Fruit fly (Drosophila melanogaster) whole organism, embryonic: ENCODE measurements around the gene CG14054.

Experiments
- Atf-2 ChIP-seq: fragments of 200-800 bp; sonication (Bioruptor generic); optimal IDR thresholded peaks from 2 replicates; lab custom pipeline; 2016; ENCODE audit warnings: missing biosample characterization, missing genetic modification characterization
- CG10209 ChIP-seq: fragments of 200-800 bp; sonication (Bioruptor generic); optimal IDR thresholded peaks from 3 replicates; lab custom pipeline; 2017; ENCODE audit warnings: missing biosample characterization, mild to moderate bottlenecking, missing genetic modification characterization, missing genetic modification reagents
- CG10431 ChIP-seq: fragments of 200-800 bp; sonication (Bioruptor generic); optimal IDR thresholded peaks from 3 replicates; lab custom pipeline; 2018; ENCODE audit warnings: missing biosample characterization, mild to moderate bottlenecking, missing genetic modification characterization
- CG10462 ChIP-seq: fragments of 200-800 bp; sonication (Bioruptor generic); optimal IDR thresholded peaks from 2 replicates; lab custom pipeline; 2016; ENCODE audit warnings: missing biosample characterization, missing genetic modification characterization
- CG10654 ChIP-seq: fragments of 200-800 bp; sonication (Bioruptor generic); optimal IDR thresholded peaks from 2 replicates; lab custom pipeline; 2016; ENCODE audit warnings: missing biosample characterization, missing genetic modification characterization
- CG10959 ChIP-seq: fragments of 200-800 bp; sonication (Bioruptor generic); IDR thresholded peaks from 2 replicates; pipeline ENCODE4 v1.3.6; 2022; ENCODE audit warnings: missing biosample characterization, missing genetic modification characterization
- CG10979 ChIP-seq: fragments of 200-800 bp; sonication (Bioruptor generic); optimal IDR thresholded peaks from 2 replicates; lab custom pipeline; 2018; ENCODE audit warnings: missing biosample characterization, mild to moderate bottlenecking, missing genetic modification characterization, moderate library complexity
- CG12236 ChIP-seq: fragments of 200-800 bp; sonication (Bioruptor generic); optimal IDR thresholded peaks from 2 replicates; lab custom pipeline; 2016; ENCODE audit warnings: missing biosample characterization, missing genetic modification characterization
- CG12659 ChIP-seq: fragments of 200-800 bp; sonication (Bioruptor generic); optimal IDR thresholded peaks from 3 replicates; lab custom pipeline; 2017; ENCODE audit warnings: mild to moderate bottlenecking, missing biosample characterization, missing genetic modification reagents, missing genetic modification characterization
- CG12769 ChIP-seq: fragments of 200-800 bp; sonication (Bioruptor generic); optimal IDR thresholded peaks from 2 replicates; lab custom pipeline; 2019; ENCODE audit warnings: missing biosample characterization, mild to moderate bottlenecking, missing genetic modification characterization, moderate library complexity
- CG13775 ChIP-seq: fragments of 200-800 bp; sonication (Bioruptor generic); optimal IDR thresholded peaks from 3 replicates; lab custom pipeline; 2017; ENCODE audit warnings: missing biosample characterization, mild to moderate bottlenecking, missing genetic modification characterization
- CG14014 ChIP-seq: fragments of 200-800 bp; sonication (Bioruptor generic); IDR thresholded peaks from 2 replicates; pipeline ENCODE4 v1.3.6; 2022; ENCODE audit warnings: missing biosample characterization, missing genetic modification characterization
- CG17829 ChIP-seq: fragments of 200-800 bp; optimal IDR thresholded peaks from 2 replicates; lab custom pipeline; 2019; ENCODE audit warnings: missing biosample characterization, mild to moderate bottlenecking, missing genetic modification characterization, moderate library complexity
- CG1792 ChIP-seq: fragments of 200-800 bp; sonication (Bioruptor generic); optimal IDR thresholded peaks from 2 replicates; lab custom pipeline; 2016; ENCODE audit warnings: missing biosample characterization, missing genetic modification characterization
- CG18011 ChIP-seq: fragments of 200-800 bp; sonication (Bioruptor generic); optimal IDR thresholded peaks from 2 replicates; lab custom pipeline; 2017; ENCODE audit warnings: missing biosample characterization, missing genetic modification characterization, mild to moderate bottlenecking, moderate library complexity, missing genotype
- CG2129 ChIP-seq: fragments of 200-800 bp; sonication (Bioruptor generic); IDR thresholded peaks from 2 replicates; pipeline ENCODE4 v1.3.6; 2022; ENCODE audit warnings: missing biosample characterization, missing genetic modification characterization; ENCODE audit not compliant: partially characterized antibody
- CG31365 ChIP-seq: fragments of 200-800 bp; sonication (Bioruptor generic); optimal IDR thresholded peaks from 2 replicates; lab custom pipeline; 2018; ENCODE audit warnings: missing biosample characterization, mild to moderate bottlenecking, missing genetic modification characterization
- CG3726 ChIP-seq: fragments of 200-800 bp; sonication (Bioruptor generic); IDR thresholded peaks from 3 replicates; pipeline ENCODE4, ENCODE4 v1.3.6; 2022; ENCODE audit warnings: missing biosample characterization, missing genetic modification characterization
- CG4404 ChIP-seq: fragments of 200-800 bp; sonication (Bioruptor generic); IDR thresholded peaks from 2 replicates; pipeline ENCODE4 v1.3.6; 2022; ENCODE audit warnings: missing biosample characterization, missing genetic modification characterization
- CG4820 ChIP-seq: fragments of 200-800 bp; sonication (Bioruptor generic); optimal IDR thresholded peaks from 3 replicates; lab custom pipeline; 2016; ENCODE audit warnings: missing biosample characterization, missing genetic modification characterization
- CG6689 ChIP-seq: fragments of 200-800 bp; sonication (Bioruptor generic); IDR thresholded peaks from 2 replicates; pipeline ENCODE4 v1.3.6; 2022; ENCODE audit warnings: missing biosample characterization, missing genetic modification characterization
- CG6813 ChIP-seq: fragments of 200-800 bp; sonication (Bioruptor generic); optimal IDR thresholded peaks from 2 replicates; lab custom pipeline; 2017; ENCODE audit warnings: missing biosample characterization, missing genetic modification characterization, mild to moderate bottlenecking, moderate library complexity, missing genetic modification reagents
- CG7839 ChIP-seq: fragments of 200-800 bp; sonication (Bioruptor generic); optimal IDR thresholded peaks from 3 replicates; lab custom pipeline; 2018; ENCODE audit warnings: missing biosample characterization, mild to moderate bottlenecking, missing genetic modification characterization, moderate library complexity
- CG7963 ChIP-seq: fragments of 200-800 bp; sonication (Bioruptor generic); IDR thresholded peaks from 3 replicates; pipeline ENCODE4 v1.3.6; 2022; ENCODE audit warnings: missing biosample characterization, missing genetic modification characterization; ENCODE audit not compliant: partially characterized antibody
- CG8944 ChIP-seq: fragments of 200-800 bp; sonication (Bioruptor generic); optimal IDR thresholded peaks from 3 replicates; lab custom pipeline; 2016; ENCODE audit warnings: missing biosample characterization, missing genetic modification characterization
- H2.0 ChIP-seq: fragments of 200-800 bp; sonication (Bioruptor generic); IDR thresholded peaks from 2 replicates; pipeline ENCODE4 v1.3.6; 2022; ENCODE audit warnings: missing biosample characterization, missing genetic modification characterization
- Hey ChIP-seq: fragments of 200-800 bp; sonication (Bioruptor generic); optimal IDR thresholded peaks from 3 replicates; lab custom pipeline; 2018; ENCODE audit warnings: missing biosample characterization, mild to moderate bottlenecking, missing genetic modification characterization
- Lim3 ChIP-seq: fragments of 200-800 bp; sonication (Bioruptor generic); IDR thresholded peaks from 2 replicates; pipeline ENCODE4 v1.3.6; 2022; ENCODE audit warnings: missing biosample characterization, missing genetic modification characterization
- MTF-1 ChIP-seq: fragments of 200-800 bp; sonication (Bioruptor generic); optimal IDR thresholded peaks from 2 replicates; lab custom pipeline; 2018; ENCODE audit warnings: missing biosample characterization, mild to moderate bottlenecking, missing genetic modification characterization, borderline replicate concordance
- Med ChIP-seq: fragments of 200-800 bp; sonication (Bioruptor generic); peaks from one replicate; lab custom pipeline; 2016; ENCODE audit warnings: missing biosample characterization, missing genetic modification characterization, mild to moderate bottlenecking, inconsistent platforms, moderate library complexity
- Ravus ChIP-seq: fragments of 200-800 bp; sonication (Bioruptor generic); IDR thresholded peaks from 2 replicates; pipeline ENCODE4 v1.3.6; 2022; ENCODE audit warnings: missing biosample characterization, missing genetic modification characterization
- Sox100B ChIP-seq: fragments of 200-800 bp; sonication (Bioruptor generic); optimal IDR thresholded peaks from 3 replicates; lab custom pipeline; 2018; ENCODE audit warnings: missing biosample characterization, mild to moderate bottlenecking, missing genetic modification characterization
- Tbp ChIP-seq: fragments of >200 bp; optimal IDR thresholded peaks from 2 replicates; lab custom pipeline; 2018; ENCODE audit warnings: missing biosample characterization, missing genetic modification characterization
- al ChIP-seq: fragments of 200-800 bp; sonication (Bioruptor generic); IDR thresholded peaks from 2 replicates; pipeline ENCODE4 v1.3.6; 2022; ENCODE audit warnings: missing biosample characterization, missing genetic modification characterization
- emc ChIP-seq: fragments of 200-800 bp; sonication (Bioruptor generic); optimal IDR thresholded peaks from 2 replicates; lab custom pipeline; 2016; ENCODE audit warnings: missing biosample characterization, missing genetic modification characterization
- exex ChIP-seq: fragments of 200-800 bp; sonication (Bioruptor generic); optimal IDR thresholded peaks from 4 replicates; lab custom pipeline; 2018; ENCODE audit warnings: missing biosample characterization, mild to moderate bottlenecking, missing genetic modification characterization, moderate library complexity
- fd64A ChIP-seq: fragments of 200-800 bp; sonication (Bioruptor generic); optimal IDR thresholded peaks from 3 replicates; lab custom pipeline; 2018; ENCODE audit warnings: missing biosample characterization, mild to moderate bottlenecking, missing genetic modification characterization
- fd96Cb ChIP-seq: fragments of 200-800 bp; sonication (Bioruptor generic); optimal IDR thresholded peaks from 2 replicates; lab custom pipeline; 2018; ENCODE audit warnings: missing biosample characterization, mild to moderate bottlenecking, missing genetic modification characterization, moderate library complexity
- gcm2 ChIP-seq: fragments of 200-800 bp; sonication (Bioruptor generic); optimal IDR thresholded peaks from 2 replicates; lab custom pipeline; 2016; ENCODE audit warnings: missing biosample characterization, missing genetic modification characterization
- gem ChIP-seq: fragments of 200-800 bp; sonication (Bioruptor generic); optimal IDR thresholded peaks from 2 replicates; lab custom pipeline; 2019; ENCODE audit warnings: missing biosample characterization, mild to moderate bottlenecking, missing genetic modification characterization, moderate library complexity
- hb ChIP-seq: fragments of 200-800 bp; sonication (Bioruptor generic); IDR thresholded peaks from 3 replicates; pipeline ENCODE4 v1.3.6; 2022; ENCODE audit warnings: missing biosample characterization, missing genetic modification characterization; ENCODE audit not compliant: partially characterized antibody
- luna ChIP-seq: fragments of 200-800 bp; sonication (Bioruptor generic); optimal IDR thresholded peaks from 2 replicates; lab custom pipeline; 2016; ENCODE audit warnings: missing biosample characterization, missing genetic modification characterization
- pan ChIP-seq, 4 experiments: fragments of >200 bp in 3 of 4; fragments of 200-800 bp in 1 of 4; sonication (Bioruptor generic) in 1 of 4; optimal IDR thresholded peaks in 3 of 4; IDR thresholded peaks in 1 of 4; 2 replicates each; pipeline versions ENCODE4 v1.3.6 to Lab custom; 2017 to 2022; ENCODE audit warnings: missing biosample characterization in 2 of 4, missing genetic modification characterization in 2 of 4, mixed read lengths in 1 of 4
- pho ChIP-seq: fragments of 200-800 bp; sonication (Bioruptor generic); optimal IDR thresholded peaks from 2 replicates; lab custom pipeline; 2016; ENCODE audit warnings: missing biosample characterization, missing genetic modification characterization
- schlank ChIP-seq: fragments of 200-800 bp; sonication (Bioruptor generic); optimal IDR thresholded peaks from 2 replicates; lab custom pipeline; 2018; ENCODE audit warnings: missing biosample characterization, mild to moderate bottlenecking, missing genetic modification characterization
- trh ChIP-seq: fragments of 200-800 bp; sonication (Bioruptor generic); optimal IDR thresholded peaks from 2 replicates; lab custom pipeline; 2016; ENCODE audit warnings: missing biosample characterization, missing genetic modification characterization
- tx ChIP-seq: fragments of 200-800 bp; sonication (Bioruptor generic); optimal IDR thresholded peaks from 2 replicates; lab custom pipeline; 2016; ENCODE audit warnings: missing biosample characterization, missing genetic modification characterization
- vfl ChIP-seq: fragments of 200-800 bp; sonication (Bioruptor generic); optimal IDR thresholded peaks from 2 replicates; lab custom pipeline; 2016; ENCODE audit warnings: missing biosample characterization, missing genetic modification characterization
- zfh1 ChIP-seq: fragments of 200-800 bp; sonication (Bioruptor generic); IDR thresholded peaks from 3 replicates; pipeline ENCODE4 v1.3.6; 2022; ENCODE audit warnings: missing biosample characterization, missing genetic modification characterization

CG14054 gene

DNA sequence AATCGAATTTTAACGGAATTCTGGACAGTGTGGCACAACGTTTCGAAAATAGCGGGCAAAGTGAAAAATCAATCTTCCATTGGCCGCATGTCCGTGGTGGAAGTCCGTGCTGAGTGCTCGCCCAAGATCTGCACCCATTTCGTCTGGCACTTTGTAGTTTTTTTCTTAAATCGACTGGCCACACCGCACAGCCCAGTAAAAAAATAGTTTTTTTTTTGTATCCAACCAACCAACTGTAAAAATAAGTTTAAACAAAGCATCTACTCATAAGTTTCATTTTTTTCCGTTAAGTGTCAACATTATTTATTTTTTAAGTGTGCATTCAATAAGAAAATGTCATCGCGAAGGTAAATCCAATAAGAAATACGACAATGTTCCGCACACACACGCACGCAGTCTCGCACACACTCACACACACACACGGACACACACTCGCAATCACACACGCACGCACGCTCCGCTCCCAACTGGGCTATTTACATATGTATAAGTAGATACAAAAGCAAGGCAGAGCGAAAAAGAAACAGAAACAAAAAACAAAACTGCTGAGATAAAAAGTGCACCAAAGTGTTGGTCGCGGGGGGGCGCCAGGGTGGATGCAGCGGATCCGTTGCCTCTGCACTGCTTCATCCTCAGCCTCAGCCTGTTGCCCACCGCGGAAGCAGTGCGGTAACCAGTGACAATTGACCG is 28.1 kb upstream of the CG14054 start, which contains the start of gene csw (continued):
- no peak for TF ChIP-seq CG2129 (GFP tag; lab: Robert Waterston, UW)
- no peak for TF ChIP-seq fd64A (GFP tag; lab: Kevin White, UChicago)
- TF ChIP-seq CG3726 (GFP tag; lab: Robert Waterston, UW) = no peak
- peak; percentile 6 for TF ChIP-seq Atf-2
- TF ChIP-seq CG17829 (tag; lab: Kevin White, UChicago) = no peak
- TF ChIP-seq CG1792 (GFP tag; lab: Kevin White, UChicago) = no peak
- TF ChIP-seq trh (GFP tag; lab: Kevin White, UChicago) = peak; percentile 1
- TF ChIP-seq gem (tag; lab: Kevin White, UChicago) = peak; percentile 32
- no peak for TF ChIP-seq CG12236
- peak; percentile 17 for TF ChIP-seq CG7839 (tag; lab: Kevin White, UChicago)
- no peak for TF ChIP-seq Ravus (GFP tag; lab: Robert Waterston, UW)
- TF ChIP-seq luna = no peak
- no peak for TF ChIP-seq CG10462 (GFP tag; lab: Kevin White, UChicago)
- no peak for TF ChIP-seq CG10654 (GFP tag; lab: Kevin White, UChicago)
- peak; percentile 95 for TF ChIP-seq CG18011 (GFP tag; lab: Kevin White, UChicago)
- no peak for TF ChIP-seq MTF-1 (GFP tag; lab: Kevin White, UChicago)
- peak; percentile 49 for TF ChIP-seq tx (GFP tag; lab: Kevin White, UChicago)
- no peak for TF ChIP-seq exex (tag; lab: Kevin White, UChicago)
- TF ChIP-seq CG10209 = no peak
- peak; percentile 32 for TF ChIP-seq vfl
- peak; percentile 29 for TF ChIP-seq emc (GFP tag; lab: Kevin White, UChicago)
- no peak for TF ChIP-seq CG10431 (GFP tag; lab: Kevin White, UChicago)
- peak; percentile 46 for TF ChIP-seq pho (GFP tag; lab: Kevin White, UChicago)
- TF ChIP-seq fd96Cb (tag; lab: Kevin White, UChicago) = no peak
- TF ChIP-seq Tbp (GFP tag; lab: Kevin White, UChicago) = no peak
- no peak for TF ChIP-seq hb (GFP tag; lab: Robert Waterston, UW)
- peak; percentile 91 for TF ChIP-seq CG31365 (tag; lab: Kevin White, UChicago)
- TF ChIP-seq CG10979 (tag; lab: Kevin White, UChicago) = no peak
- no peak for TF ChIP-seq CG10959
- TF ChIP-seq H2.0 = no peak
- no peak for TF ChIP-seq Sox100B (GFP tag; lab: Kevin White, UChicago)
- TF ChIP-seq CG8944 (GFP tag; lab: Kevin White, UChicago) = peak; percentile 54
- no peak for TF ChIP-seq CG6689
- no peak for TF ChIP-seq CG6813 (GFP tag; lab: Kevin White, UChicago)
- no peak for TF ChIP-seq al (GFP tag; lab: Robert Waterston, UW)
- no peak for TF ChIP-seq CG7963 (GFP tag; lab: Robert Waterston, UW)
- TF ChIP-seq CG4820 (GFP tag; lab: Kevin White, UChicago) = no peak
- no peak for TF ChIP-seq Lim3 (GFP tag; lab: Robert Waterston, UW)
- peak; percentile 25 for TF ChIP-seq CG13775 (GFP tag; lab: Kevin White, UChicago)
- TF ChIP-seq Med (GFP tag; lab: Kevin White, UChicago) = peak; percentile 96
- no peak for TF ChIP-seq Hey (tag; lab: Kevin White, UChicago)
- TF ChIP-seq CG14014 (GFP tag; lab: Robert Waterston, UW) = no peak
- peak; percentile 54; the same call in 2 of the 3 replicates for TF ChIP-seq zfh1 (GFP tag; lab: Robert Waterston, UW)
- peak; percentile 35 for TF ChIP-seq CG12769 (tag; lab: Kevin White, UChicago)
- TF ChIP-seq pan (optimal IDR thresholded peaks at IDR 0.05; lab: Kevin White, UChicago) = no peak
- TF ChIP-seq pan (GFP tag; optimal IDR thresholded peaks at IDR 0.05 in 1 of 2, IDR thresholded peaks at IDR 0.05 in 1 of 2) = no peak
- no peak for TF ChIP-seq schlank (tag; lab: Kevin White, UChicago)
- TF ChIP-seq CG4404 (GFP tag; lab: Robert Waterston, UW) = peak; percentile 32; the same call in 1 of the 2 replicates
- peak; percentile 85 for TF ChIP-seq CG12659 (GFP tag; lab: Kevin White, UChicago)
- no peak for TF ChIP-seq gcm2 (GFP tag; lab: Kevin White, UChicago)
